Fruit fly (Drosophila melanogaster) whole organism, pupa: Measurements from ENCODE around the gene CG4230.

Experiments used
- CG10348 ChIP-seq: fragments of 200-800 bp; sonication (Bioruptor generic); IDR thresholded peaks from 2 replicates; pipeline ENCODE4 v1.3.6; 2022; ENCODE audit warnings: missing biosample characterization, missing genetic modification characterization
- CG12605 ChIP-seq: fragments of 200-800 bp; sonication (Bioruptor generic); IDR thresholded peaks from 2 replicates; pipeline ENCODE4 v1.3.6; 2022; ENCODE audit warnings: missing biosample characterization, missing genetic modification characterization
- CG13204 ChIP-seq: fragments of 200-800 bp; sonication (Bioruptor generic); optimal IDR thresholded peaks from 2 replicates; lab custom pipeline; 2018; ENCODE audit warnings: missing biosample characterization, mild to moderate bottlenecking, missing genetic modification characterization, moderate library complexity
- CG15710 ChIP-seq: fragments of 200-800 bp; sonication (Bioruptor generic); optimal IDR thresholded peaks from 2 replicates; lab custom pipeline; 2018; ENCODE audit warnings: missing biosample characterization, mild to moderate bottlenecking, missing genetic modification characterization, moderate library complexity
- CG17806 ChIP-seq: fragments of 200-800 bp; sonication (Bioruptor generic); optimal IDR thresholded peaks from 2 replicates; lab custom pipeline; 2018; ENCODE audit warnings: missing biosample characterization, mild to moderate bottlenecking, missing genetic modification characterization, moderate library complexity
- CG34367 ChIP-seq: fragments of 200-800 bp; sonication (Bioruptor generic); optimal IDR thresholded peaks from 2 replicates; lab custom pipeline; 2018; ENCODE audit warnings: missing biosample characterization, mild to moderate bottlenecking, missing genetic modification characterization
- CG4496 ChIP-seq: fragments of 200-800 bp; sonication (Bioruptor generic); IDR thresholded peaks from 3 replicates; pipeline ENCODE4 v1.3.6; 2022; ENCODE audit warnings: missing biosample characterization, missing genetic modification characterization
- CG8159 ChIP-seq: fragments of 200-800 bp; sonication (Bioruptor generic); optimal IDR thresholded peaks from 3 replicates; lab custom pipeline; 2018; ENCODE audit warnings: missing biosample characterization, mild to moderate bottlenecking, missing genetic modification characterization, moderate library complexity
- CG8301 ChIP-seq: fragments of 200-800 bp; sonication (Bioruptor generic); optimal IDR thresholded peaks from 2 replicates; lab custom pipeline; 2018; ENCODE audit warnings: missing biosample characterization, mild to moderate bottlenecking, missing genetic modification characterization
- D1 ChIP-seq: fragments of 200-800 bp; sonication (Bioruptor generic); optimal IDR thresholded peaks from 2 replicates; lab custom pipeline; 2018; ENCODE audit warnings: missing biosample characterization, mild to moderate bottlenecking, missing genetic modification characterization, moderate library complexity
- Ets98B ChIP-seq: fragments of 200-800 bp; sonication (Bioruptor generic); IDR thresholded peaks from 2 replicates; pipeline ENCODE4 v1.3.6; 2022; ENCODE audit warnings: missing biosample characterization, missing genetic modification characterization
- Pif1B ChIP-seq: fragments of 200-800 bp; sonication (Bioruptor generic); optimal IDR thresholded peaks from 3 replicates; lab custom pipeline; 2016; ENCODE audit warnings: missing biosample characterization, missing genetic modification characterization
- gl ChIP-seq: fragments of 200-800 bp; sonication (Bioruptor generic); optimal IDR thresholded peaks from 2 replicates; lab custom pipeline; 2018; ENCODE audit warnings: missing biosample characterization, mild to moderate bottlenecking, missing genetic modification characterization
- rn ChIP-seq: fragments of 200-800 bp; sonication (Bioruptor generic); IDR thresholded peaks from 2 replicates; pipeline ENCODE4 v1.3.6; 2022; ENCODE audit warnings: missing biosample characterization, missing genetic modification characterization

dm6 chr2L:5086905-5087522, 9.0 kb upstream of the CG4230 start:
- peak; percentile 76 for TF ChIP-seq D1 (tag; lab: Kevin White, UChicago)
- peak; percentile 66 for TF ChIP-seq CG13204 (GFP tag; lab: Kevin White, UChicago)
- peak; percentile 81 for TF ChIP-seq CG17806
- TF ChIP-seq CG8301 (tag; lab: Kevin White, UChicago) = peak; percentile 83
- peak; percentile 81 for TF ChIP-seq CG4496 (GFP tag; lab: Robert Waterston, UW)
- TF ChIP-seq gl (tag; lab: Kevin White, UChicago) = peak; percentile 72
- peak; percentile 71 for TF ChIP-seq CG12605 (GFP tag; lab: Robert Waterston, UW)
- TF ChIP-seq CG15710 (tag; lab: Kevin White, UChicago) = peak; percentile 85
- no peak for TF ChIP-seq CG10348
- no peak for TF ChIP-seq rn (GFP tag; lab: Robert Waterston, UW)
- peak; percentile 78 for TF ChIP-seq CG34367
- peak; percentile 92 for TF ChIP-seq Pif1B
- TF ChIP-seq Ets98B = peak; percentile 55
- peak; percentile 87 for TF ChIP-seq CG8159 (tag; lab: Kevin White, UChicago)
